Worm (Caenorhabditis elegans) whole organism, young adult: ENCODE measurements around the gene W07G4.7.
A peak's percentile ranks its signal among the peaks of the same experiment; 100 is the strongest.

ENCODE experiments used
- B0019.2 ChIP-seq: fragments of 200-800 bp; sonication (Bioruptor generic); conservative IDR thresholded peaks from 2 replicates; pipeline ENCODE4 v1.3.6; 2022; ENCODE audit warnings: missing genetic modification reagents, missing genetic modification characterization, missing compliant biosample characterization
- B0336.3 ChIP-seq: fragments of 200-800 bp; sonication (Bioruptor generic); IDR thresholded peaks from 2 replicates; pipeline ENCODE4 v1.3.6; 2022; ENCODE audit warnings: missing genetic modification characterization, missing compliant biosample characterization
- D2030.7 ChIP-seq: fragments of 200-800 bp; sonication (Bioruptor generic); IDR thresholded peaks from 2 replicates; pipeline ENCODE4 v1.3.6; 2022; ENCODE audit warnings: missing genetic modification reagents, missing genetic modification characterization, missing compliant biosample characterization
- F23B12.7 ChIP-seq: sonication (generic microtip); optimal IDR thresholded peaks from 2 replicates; lab custom pipeline; 2017; ENCODE audit warnings: missing genetic modification characterization, mild to moderate bottlenecking, missing compliant biosample characterization, antibody characterized with exemption, moderate library complexity; ENCODE audit not compliant: insufficient read depth
- F49E8.2 ChIP-seq: sonication (generic microtip); optimal IDR thresholded peaks from 3 replicates; lab custom pipeline; 2017; ENCODE audit warnings: missing genetic modification characterization, mild to moderate bottlenecking, missing compliant biosample characterization, antibody characterized with exemption, moderate library complexity; ENCODE audit not compliant: insufficient read depth
- K12H6.12 ChIP-seq: fragments of 200-800 bp; sonication (Bioruptor generic); optimal IDR thresholded peaks from 2 replicates; lab custom pipeline; 2018; ENCODE audit warnings: mild to moderate bottlenecking, missing genetic modification characterization, missing compliant biosample characterization
- T26A5.8 ChIP-seq: sonication (generic microtip); optimal IDR thresholded peaks from 2 replicates; lab custom pipeline; 2016; ENCODE audit warnings: missing genetic modification characterization, missing compliant biosample characterization
- ama-1 ChIP-seq, 3 experiments: fragments of 150-350 bp in 1 of 3; sonication (generic microtip) in 2 of 3; optimal IDR thresholded peaks; 2 replicates each; lab custom pipeline; 2014 to 2018; ENCODE audit warnings: missing biosample characterization in 2 of 3, missing genetic modification characterization in 2 of 3, missing genetic modification reagents in 2 of 3
- aptf-2 ChIP-seq: fragments of 200-800 bp; sonication (Bioruptor generic); conservative IDR thresholded peaks from 2 replicates; pipeline ENCODE4 v1.3.6; 2022; ENCODE audit warnings: missing genetic modification reagents, missing genetic modification characterization, missing compliant biosample characterization
- athp-1 ChIP-seq: sonication (generic microtip); optimal IDR thresholded peaks from 2 replicates; lab custom pipeline; 2017; ENCODE audit warnings: mild to moderate bottlenecking, missing genetic modification characterization, missing compliant biosample characterization
- attf-3 ChIP-seq: fragments of 200-800 bp; sonication (Bioruptor generic); conservative IDR thresholded peaks from 2 replicates; pipeline ENCODE4 v1.3.6; 2022; ENCODE audit warnings: missing genetic modification reagents, missing genetic modification characterization, missing compliant biosample characterization
- bed-2 ChIP-seq: fragments of 200-800 bp; sonication (Bioruptor generic); IDR thresholded peaks from 2 replicates; pipeline ENCODE4 v1.3.6; 2022; ENCODE audit warnings: missing genetic modification reagents, missing genetic modification characterization, missing compliant biosample characterization
- cebp-1 ChIP-seq, 2 experiments: fragments of 200-800 bp in 1 of 2; sonication (Bioruptor generic) in 1 of 2; sonication (generic microtip) in 1 of 2; IDR thresholded peaks in 1 of 2; optimal IDR thresholded peaks in 1 of 2; 2 replicates each; pipeline versions ENCODE4 v1.3.6 to Lab custom; 2017 to 2022; ENCODE audit warnings: missing compliant biosample characterization in 2 of 2, missing genetic modification characterization in 2 of 2, mild to moderate bottlenecking in 1 of 2, missing genetic modification reagents in 1 of 2, moderate library complexity in 1 of 2
- ceh-40 ChIP-seq: fragments of 200-800 bp; sonication (Bioruptor generic); IDR thresholded peaks from 2 replicates; pipeline ENCODE4 v1.3.6; 2022; ENCODE audit warnings: missing genetic modification characterization, missing compliant biosample characterization
- ceh-58 ChIP-seq: fragments of 200-800 bp; sonication (Bioruptor generic); IDR thresholded peaks from 2 replicates; pipeline ENCODE4 v1.3.6; 2022; ENCODE audit warnings: missing genetic modification characterization, missing compliant biosample characterization
- ceh-79 ChIP-seq: sonication (generic microtip); optimal IDR thresholded peaks from 2 replicates; lab custom pipeline; 2017; ENCODE audit warnings: mild to moderate bottlenecking, missing genetic modification characterization, missing compliant biosample characterization
- ceh-91 ChIP-seq: fragments of 200-800 bp; sonication (Bioruptor generic); IDR thresholded peaks from 2 replicates; pipeline ENCODE4 v1.3.6; 2022; ENCODE audit warnings: missing genetic modification reagents, missing genetic modification characterization, missing compliant biosample characterization
- chd-7 ChIP-seq: sonication (generic microtip); optimal IDR thresholded peaks from 2 replicates; lab custom pipeline; 2016; ENCODE audit warnings: mild to moderate bottlenecking, missing genetic modification characterization, moderate library complexity, missing compliant biosample characterization
- die-1 ChIP-seq: sonication (generic microtip); optimal IDR thresholded peaks from 2 replicates; lab custom pipeline; 2016; ENCODE audit warnings: missing genotype, mild to moderate bottlenecking, missing genetic modification characterization, missing compliant biosample characterization
- dpl-1 ChIP-seq: fragments of 150-350 bp; optimal IDR thresholded peaks from 2 replicates; lab custom pipeline; 2014; ENCODE audit warnings: missing biosample characterization, missing genetic modification reagents, missing genetic modification characterization
- egl-18 ChIP-seq: fragments of 200-800 bp; sonication (Bioruptor generic); IDR thresholded peaks from 2 replicates; pipeline ENCODE4 v1.3.6; 2022; ENCODE audit warnings: missing genetic modification reagents, missing genetic modification characterization, missing compliant biosample characterization
- ekl-4 ChIP-seq: fragments of 200-800 bp; sonication (Bioruptor generic); IDR thresholded peaks from 2 replicates; pipeline ENCODE4 v1.3.6; 2022; ENCODE audit warnings: missing genetic modification reagents, missing genetic modification characterization, missing compliant biosample characterization
- fkh-3 ChIP-seq: sonication (generic microtip); optimal IDR thresholded peaks from 2 replicates; lab custom pipeline; 2016; ENCODE audit warnings: mild to moderate bottlenecking, missing genetic modification characterization, missing compliant biosample characterization
- gei-17 ChIP-seq: fragments of 200-800 bp; sonication (Bioruptor generic); optimal IDR thresholded peaks from 2 replicates; lab custom pipeline; 2018; ENCODE audit warnings: mild to moderate bottlenecking, missing genetic modification characterization, missing compliant biosample characterization
- him-1 ChIP-seq: sonication (generic microtip); optimal IDR thresholded peaks from 2 replicates; lab custom pipeline; 2016; ENCODE audit warnings: missing genotype, missing genetic modification reagents, missing genetic modification characterization, missing compliant biosample characterization
- hmg-1.2 ChIP-seq: fragments of 200-800 bp; sonication (Bioruptor generic); IDR thresholded peaks from 2 replicates; pipeline ENCODE4 v1.3.6; 2022; ENCODE audit warnings: missing genetic modification reagents, missing genetic modification characterization, missing compliant biosample characterization
- hrde-1 ChIP-seq: sonication (generic microtip); optimal IDR thresholded peaks from 2 replicates; lab custom pipeline; 2016; ENCODE audit warnings: missing genetic modification characterization, mild to moderate bottlenecking, missing compliant biosample characterization, moderate library complexity, missing genotype, missing genetic modification reagents, borderline replicate concordance
- let-526 ChIP-seq: fragments of 200-800 bp; sonication (Bioruptor generic); IDR thresholded peaks from 2 replicates; pipeline ENCODE4 v1.3.6; 2022; ENCODE audit warnings: missing genetic modification reagents, missing genetic modification characterization, missing compliant biosample characterization
- lin-26 ChIP-seq: fragments of 200-800 bp; sonication (Bioruptor generic); IDR thresholded peaks from 2 replicates; pipeline ENCODE4 v1.3.6; 2022; ENCODE audit warnings: missing genetic modification reagents, missing genetic modification characterization, missing compliant biosample characterization
- lsl-1 ChIP-seq: fragments of 200-800 bp; sonication (Bioruptor generic); optimal IDR thresholded peaks from 2 replicates; lab custom pipeline; 2018; ENCODE audit warnings: mild to moderate bottlenecking, missing genetic modification characterization, moderate library complexity, missing compliant biosample characterization
- lsy-27 ChIP-seq: sonication (generic microtip); optimal IDR thresholded peaks from 2 replicates; lab custom pipeline; 2017; ENCODE audit warnings: missing genetic modification characterization, mild to moderate bottlenecking, missing compliant biosample characterization, antibody characterized with exemption, missing genotype, borderline replicate concordance; ENCODE audit not compliant: insufficient read depth
- madf-8 ChIP-seq: fragments of 200-800 bp; sonication (Bioruptor generic); conservative IDR thresholded peaks from 2 replicates; pipeline ENCODE4 v1.3.6; 2022; ENCODE audit warnings: missing genetic modification reagents, missing genetic modification characterization, missing compliant biosample characterization
- nfya-1 ChIP-seq: sonication (generic microtip); optimal IDR thresholded peaks from 2 replicates; lab custom pipeline; 2017; ENCODE audit warnings: antibody characterized with exemption, missing compliant biosample characterization, missing genetic modification characterization, borderline replicate concordance; ENCODE audit not compliant: insufficient read depth
- nhr-120 ChIP-seq: fragments of 200-800 bp; sonication (Bioruptor generic); IDR thresholded peaks from 2 replicates; pipeline ENCODE4 v1.3.6; 2022; ENCODE audit warnings: missing genetic modification characterization, missing compliant biosample characterization
- nhr-179 ChIP-seq: sonication (generic microtip); optimal IDR thresholded peaks from 2 replicates; lab custom pipeline; 2016; ENCODE audit warnings: mild to moderate bottlenecking, missing genetic modification characterization, missing compliant biosample characterization
- nhr-80 ChIP-seq: sonication (generic microtip); optimal IDR thresholded peaks from 2 replicates; lab custom pipeline; 2016; ENCODE audit warnings: missing genetic modification characterization, missing compliant biosample characterization
- rpc-1 ChIP-seq, 2 experiments: fragments of 150-350 bp in 1 of 2; sonication (generic microtip) in 1 of 2; optimal IDR thresholded peaks; 2 replicates each; lab custom pipeline; 2014 to 2018; ENCODE audit warnings: missing biosample characterization in 1 of 2, missing genetic modification characterization in 1 of 2, missing genetic modification reagents in 1 of 2, missing genotype in 1 of 2
- snpc-1.3 ChIP-seq: sonication (generic microtip); optimal IDR thresholded peaks from 2 replicates; lab custom pipeline; 2017; ENCODE audit warnings: missing genetic modification characterization, mild to moderate bottlenecking, missing compliant biosample characterization, antibody characterized with exemption, moderate library complexity, missing genotype, missing genetic modification reagents; ENCODE audit not compliant: insufficient read depth
- snpc-4 ChIP-seq, 5 experiments: fragments of 150-350 bp in 1 of 5; sonication (generic microtip) in 4 of 5; optimal IDR thresholded peaks; 2 replicates each; lab custom pipeline; 2014 to 2018; ENCODE audit warnings: missing genetic modification characterization in 5 of 5, missing biosample characterization in 3 of 5, antibody characterized with exemption in 2 of 5, mild to moderate bottlenecking in 2 of 5, missing compliant biosample characterization in 2 of 5, missing genotype in 2 of 5, moderate library complexity in 2 of 5, missing genetic modification reagents in 1 of 5
- unc-130 ChIP-seq: sonication (generic microtip); optimal IDR thresholded peaks from 2 replicates; lab custom pipeline; 2016; ENCODE audit warnings: missing genetic modification reagents, missing genetic modification characterization, missing compliant biosample characterization
- unc-62 ChIP-seq: fragments of 150-350 bp; optimal IDR thresholded peaks from 2 replicates; lab custom pipeline; 2014; ENCODE audit warnings: missing biosample characterization, missing genetic modification reagents, missing genetic modification characterization
- zfh-2 ChIP-seq: fragments of 200-800 bp; sonication (Bioruptor generic); conservative IDR thresholded peaks from 2 replicates; pipeline ENCODE4 v1.3.6; 2022; ENCODE audit warnings: missing genetic modification reagents, missing genetic modification characterization, missing compliant biosample characterization
- ztf-3 ChIP-seq: fragments of 200-800 bp; sonication (Bioruptor generic); optimal IDR thresholded peaks from 2 replicates; lab custom pipeline; 2018; ENCODE audit warnings: mild to moderate bottlenecking, missing genetic modification characterization, missing compliant biosample characterization

The W07G4.7 gene

ce11 chrV:13002070-13002469, 32.4 kb downstream of the W07G4.7 start, which contains the start of gene inft-2:
Gene inft-2, plus strand, starts transcription at chrV:13002317.
- TF ChIP-seq nhr-80 (tag; lab: Kevin White, UChicago) (peak; percentile 71), lsy-27 (tag; lab: Kevin White, UChicago) (no peak), unc-62 (GFP tag; lab: Kevin White, UChicago) (peak; percentile 40), fkh-3 (tag; lab: Kevin White, UChicago) (no peak), cebp-1 (GFP tag; IDR thresholded peaks at IDR 0.05; lab: Robert Waterston, UW) (peak; percentile 65; the same call in 1 of the 2 replicates), cebp-1 (tag; optimal IDR thresholded peaks at IDR 0.05; lab: Kevin White, UChicago) (no peak)
- TF ChIP-seq, all 124 proteins: peak for 3

ce11 chrV:13000068-13000467, 34.4 kb downstream of the W07G4.7 start:
- TF ChIP-seq unc-62 (GFP tag; lab: Kevin White, UChicago) (no peak), ekl-4 (GFP tag; lab: Robert Waterston, UW) (no peak), ceh-40 (GFP tag; lab: Robert Waterston, UW) (no peak), hrde-1 (no peak), rpc-1 (optimal IDR thresholded peaks at IDR 0.05; lab: Kevin White, UChicago) (no peak), rpc-1 (tag; optimal IDR thresholded peaks at IDR 0.05; lab: Kevin White, UChicago) (peak; percentile 4), F23B12.7 (tag; lab: Kevin White, UChicago) (no peak), let-526 (GFP tag; lab: Robert Waterston, UW) (no peak), B0019.2 (peak; percentile 66), nhr-179 (no peak), him-1 (tag; lab: Kevin White, UChicago) (peak; percentile 63), attf-3 (GFP tag; lab: Robert Waterston, UW) (peak; percentile 34; the same call in 1 of the 2 replicates), B0336.3 (GFP tag; lab: Robert Waterston, UW) (no peak), chd-7 (tag; lab: Kevin White, UChicago) (no peak), madf-8 (peak; percentile 95), aptf-2 (GFP tag; lab: Robert Waterston, UW) (no peak), ceh-58 (GFP tag; lab: Robert Waterston, UW) (no peak), ceh-79 (no peak), snpc-4 (GFP tag; optimal IDR thresholded peaks at IDR 0.05; lab: Kevin White, UChicago) (no peak), snpc-4 (tag; optimal IDR thresholded peaks at IDR 0.05; lab: Kevin White, UChicago) (peak in 1 of 4 experiments; percentile 55), lsy-27 (tag; lab: Kevin White, UChicago) (no peak), snpc-1.3 (tag; lab: Kevin White, UChicago) (peak; percentile 65), K12H6.12 (tag; lab: Kevin White, UChicago) (no peak), unc-130 (peak; percentile 12), F49E8.2 (tag; lab: Kevin White, UChicago) (peak; percentile 87), hmg-1.2 (GFP tag; lab: Robert Waterston, UW) (peak; percentile 29; the same call in 1 of the 2 replicates), egl-18 (GFP tag; lab: Robert Waterston, UW) (no peak), bed-2 (no peak), ceh-91 (GFP tag; lab: Robert Waterston, UW) (peak; percentile 86), ama-1 (optimal IDR thresholded peaks at IDR 0.05; lab: Kevin White, UChicago) (no peak), ama-1 (GFP tag; optimal IDR thresholded peaks at IDR 0.05; lab: Kevin White, UChicago) (no peak), athp-1 (no peak), dpl-1 (GFP tag; lab: Kevin White, UChicago) (peak; percentile 91), lsl-1 (GFP tag; lab: Kevin White, UChicago) (peak; percentile 99), D2030.7 (GFP tag; lab: Robert Waterston, UW) (peak; percentile 92), gei-17 (GFP tag; lab: Kevin White, UChicago) (no peak), ztf-3 (GFP tag; lab: Kevin White, UChicago) (no peak), nfya-1 (tag; lab: Kevin White, UChicago) (no peak), lin-26 (no peak), die-1 (no peak), zfh-2 (GFP tag; lab: Robert Waterston, UW) (no peak), nhr-120 (GFP tag; lab: Robert Waterston, UW) (no peak), T26A5.8 (tag; lab: Kevin White, UChicago) (no peak)
